Worm (Caenorhabditis elegans) whole organism, L4 larva: ENCODE measurements around the gene hlh-26.

ENCODE experiments used
- daf-19 ChIP-seq: fragments of 200-800 bp; sonication (Bioruptor generic); conservative IDR thresholded peaks from 2 replicates; pipeline ENCODE4 v1.3.6; 2022; ENCODE audit warnings: missing genetic modification characterization, missing compliant biosample characterization
- snpc-4 ChIP-seq: fragments of 150-350 bp; optimal IDR thresholded peaks from 2 replicates; lab custom pipeline; 2014; ENCODE audit warnings: missing biosample characterization, missing genetic modification characterization

DNA sequence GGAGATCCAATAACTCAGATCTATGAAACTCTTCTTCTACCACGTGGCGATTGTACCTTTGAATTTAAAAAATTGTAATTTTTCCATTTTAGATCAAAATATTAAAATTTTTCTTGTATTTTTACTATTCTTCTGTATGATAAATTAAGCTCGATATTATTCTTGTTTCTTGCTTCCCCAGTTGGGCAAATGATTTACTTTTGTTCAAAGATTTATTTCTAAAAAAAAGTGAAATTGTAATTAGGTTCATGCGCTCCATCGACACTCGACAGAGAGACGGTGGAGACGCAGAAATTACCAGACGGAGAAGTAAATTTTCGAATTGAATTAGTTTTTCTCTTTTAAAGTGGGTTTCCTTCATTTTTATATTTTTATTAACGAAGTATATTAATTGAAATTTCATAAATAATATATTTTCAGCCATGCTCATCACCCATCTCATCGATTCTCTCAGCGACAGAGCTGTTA is 27.7 kb downstream of the hlh-26 start, which contains the start of gene npp-24:
- TF ChIP-seq snpc-4 (tag; lab: Kevin White, UChicago): no peak
- no peak for TF ChIP-seq daf-19 (GFP tag; lab: Robert Waterston, UW)
